Fruit fly (Drosophila melanogaster) Kc167 (cell line): Measurements from ENCODE around the gene wds.

Experiments used
- insv ChIP-seq: fragments of >200 bp; optimal IDR thresholded peaks from 3 replicates; lab custom pipeline; 2018; ENCODE audit warnings: missing external identifiers
- ttk ChIP-seq: sonication (Bioruptor generic); optimal IDR thresholded peaks from 2 replicates; lab custom pipeline; 2017; ENCODE audit warnings: missing external identifiers

dm6 chrX:2539495-2539894 lies 46.3 kb upstream of the wds start:
- TF ChIP-seq ttk (lab: Kevin White, UChicago) = no peak
- no peak for TF ChIP-seq insv
